Fruit fly (Drosophila melanogaster) Kc167 (cell line): Measurements from ENCODE around the gene CG33489.

Experiments used
- Myc ChIP-seq: fragments of >200 bp; optimal IDR thresholded peaks from 2 replicates; lab custom pipeline; 2017; ENCODE audit warnings: missing external identifiers
- Sin3A ChIP-seq: fragments of >200 bp; optimal IDR thresholded peaks from 2 replicates; lab custom pipeline; 2018; ENCODE audit warnings: missing external identifiers
- h ChIP-seq: fragments of >200 bp; optimal IDR thresholded peaks from 3 replicates; lab custom pipeline; 2018; ENCODE audit warnings: missing external identifiers
- insv ChIP-seq: fragments of >200 bp; optimal IDR thresholded peaks from 3 replicates; lab custom pipeline; 2018; ENCODE audit warnings: missing external identifiers
- psq ChIP-seq: fragments of >200 bp; optimal IDR thresholded peaks from 2 replicates; lab custom pipeline; 2017; ENCODE audit warnings: missing external identifiers
- ttk ChIP-seq: sonication (Bioruptor generic); optimal IDR thresholded peaks from 2 replicates; lab custom pipeline; 2017; ENCODE audit warnings: missing external identifiers

The CG33489 gene

dm6 chr3L:11582097-11582496 lies 5.3 kb upstream of the CG33489 start, which contains the start of gene CG33269:
Gene CG33269, minus strand, starts transcription at chr3L:11582197.
- TF ChIP-seq h (lab: Kevin White, UChicago) (no peak), psq (lab: Kevin White, UChicago) (no peak), insv (lab: Kevin White, UChicago) (no peak), Myc (lab: Kevin White, UChicago) (no peak), Sin3A (lab: Kevin White, UChicago) (no peak), ttk (lab: Kevin White, UChicago) (no peak)

- TF ChIP-seq Myc (lab: Kevin White, UChicago), result no peak
- TF ChIP-seq Sin3A (lab: Kevin White, UChicago), result no peak
- no peak for TF ChIP-seq psq (lab: Kevin White, UChicago)
- TF ChIP-seq h (lab: Kevin White, UChicago), result no peak
- no peak for TF ChIP-seq insv (lab: Kevin White, UChicago)
- TF ChIP-seq ttk (lab: Kevin White, UChicago), result no peak
Observed at dm6 chr3L:11580919-11581318, 4.1 kb upstream of the CG33489 start, which contains the start of gene CG43391. Gene CG43391, minus strand, starts transcription at chr3L:11581019.

dm6 chr3L:11579919-11580318 lies 3.1 kb upstream of the CG33489 start, which contains the start of gene CG43390:
Gene CG43390, minus strand, starts transcription at chr3L:11579950.
- no peak for TF ChIP-seq insv (lab: Kevin White, UChicago)
- TF ChIP-seq Myc (lab: Kevin White, UChicago), result no peak

- TF ChIP-seq insv (lab: Kevin White, UChicago), result no peak
- no peak for TF ChIP-seq ttk (lab: Kevin White, UChicago)
- TF ChIP-seq psq (lab: Kevin White, UChicago), result no peak
Observed at dm6 chr3L:11578847-11579246, 2.0 kb upstream of the CG33489 start.

DNA sequence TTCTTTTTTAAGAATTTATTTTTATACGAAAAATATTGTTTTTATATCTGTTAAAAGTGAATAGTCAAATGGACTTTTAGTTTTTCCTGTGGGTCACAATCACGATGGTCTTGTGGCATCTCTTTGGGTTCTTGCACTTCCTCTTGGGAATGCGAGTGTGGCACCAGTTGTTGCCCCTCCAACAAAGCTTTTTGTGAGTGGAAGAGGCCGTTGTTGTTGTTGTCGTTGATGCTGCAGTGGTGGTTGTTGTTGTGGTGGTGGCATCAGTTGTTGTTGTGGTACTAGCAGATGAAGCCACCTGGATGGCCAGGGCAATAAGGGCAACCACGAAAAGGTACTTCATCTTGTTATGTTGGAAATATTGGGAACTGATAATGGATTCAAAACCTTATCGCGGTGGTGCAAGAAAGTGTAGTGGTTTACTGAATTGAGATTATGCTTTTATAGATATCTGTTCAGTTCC lies 1.4 kb upstream of the CG33489 start, which contains the start of gene CG33270:
Gene CG33270, minus strand, starts transcription at position 413 of the 463 bp plus-strand sequence.
- TF ChIP-seq insv (lab: Kevin White, UChicago), result no peak
- no peak for TF ChIP-seq psq (lab: Kevin White, UChicago)
- no peak for TF ChIP-seq h (lab: Kevin White, UChicago)
- TF ChIP-seq Sin3A (lab: Kevin White, UChicago), result no peak
- no peak for TF ChIP-seq ttk (lab: Kevin White, UChicago)
- no peak for TF ChIP-seq Myc (lab: Kevin White, UChicago)

- no peak for TF ChIP-seq h (lab: Kevin White, UChicago)
- no peak for TF ChIP-seq insv (lab: Kevin White, UChicago)
- no peak for TF ChIP-seq ttk (lab: Kevin White, UChicago)
- no peak for TF ChIP-seq Myc (lab: Kevin White, UChicago)
Observed at dm6 chr3L:11577395-11577794, 551 bp upstream of the CG33489 start, which contains the start of gene CG33271. Gene CG33271, minus strand, starts transcription at chr3L:11577495.

dm6 chr3L:11574563-11574962 lies 2.3 kb downstream of the CG33489 start, which contains the start of gene CG33490:
Gene CG33490, minus strand, starts transcription at chr3L:11574663.
- no peak for TF ChIP-seq psq (lab: Kevin White, UChicago)
- TF ChIP-seq Sin3A (lab: Kevin White, UChicago), result no peak
- TF ChIP-seq h (lab: Kevin White, UChicago), result no peak
- no peak for TF ChIP-seq Myc (lab: Kevin White, UChicago)
- TF ChIP-seq insv (lab: Kevin White, UChicago), result no peak
- no peak for TF ChIP-seq ttk (lab: Kevin White, UChicago)

DNA sequence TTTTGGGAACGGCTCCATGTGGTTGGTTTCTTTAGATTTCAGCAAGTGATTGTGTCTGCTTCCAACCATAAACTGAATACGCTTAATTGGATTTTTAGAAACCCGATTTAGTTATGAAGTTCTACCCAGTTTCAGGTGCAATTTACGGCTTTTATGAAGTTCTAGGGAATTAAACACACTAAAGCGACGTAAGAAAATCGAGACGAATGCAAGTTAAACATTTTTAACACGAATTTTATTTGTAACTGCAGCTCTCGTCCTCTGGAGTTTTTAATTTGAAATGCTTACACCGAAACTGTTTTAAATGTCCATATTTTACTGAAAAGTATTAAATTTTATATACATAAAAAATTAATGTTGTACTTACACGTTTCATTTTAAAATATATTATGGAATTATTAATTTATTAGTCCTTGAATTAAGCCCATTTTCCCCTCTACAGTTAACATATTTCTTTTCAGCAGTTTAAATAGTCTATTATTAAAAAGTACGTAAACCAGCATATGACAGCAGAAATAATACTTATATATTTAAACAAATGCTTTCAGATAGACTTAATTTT lies 12.8 kb downstream of the CG33489 start, which contains the start of the genes CG46412 and CG33267:
Gene CG46412, minus strand, starts transcription at position 101 of the 562 bp plus-strand sequence.
Gene CG33267, plus strand, starts transcription at position 512 of the 562 bp plus-strand sequence.
- TF ChIP-seq Sin3A (lab: Kevin White, UChicago) (no peak), h (lab: Kevin White, UChicago) (no peak), ttk (lab: Kevin White, UChicago) (no peak), insv (lab: Kevin White, UChicago) (no peak), Myc (lab: Kevin White, UChicago) (no peak), psq (lab: Kevin White, UChicago) (no peak)

dm6 chr3L:11561946-11562760 lies 14.7 kb downstream of the CG33489 start, which contains the start of the genes CG7394 and Mob2:
Gene CG7394, plus strand, starts transcription at chr3L:11561996.
Gene Mob2, minus strand, starts transcription at chr3L:11562233.
- TF ChIP-seq ttk (lab: Kevin White, UChicago) (no peak), Myc (lab: Kevin White, UChicago) (no peak), Sin3A (lab: Kevin White, UChicago) (no peak), psq (lab: Kevin White, UChicago) (no peak), h (lab: Kevin White, UChicago) (no peak), insv (lab: Kevin White, UChicago) (no peak)

DNA sequence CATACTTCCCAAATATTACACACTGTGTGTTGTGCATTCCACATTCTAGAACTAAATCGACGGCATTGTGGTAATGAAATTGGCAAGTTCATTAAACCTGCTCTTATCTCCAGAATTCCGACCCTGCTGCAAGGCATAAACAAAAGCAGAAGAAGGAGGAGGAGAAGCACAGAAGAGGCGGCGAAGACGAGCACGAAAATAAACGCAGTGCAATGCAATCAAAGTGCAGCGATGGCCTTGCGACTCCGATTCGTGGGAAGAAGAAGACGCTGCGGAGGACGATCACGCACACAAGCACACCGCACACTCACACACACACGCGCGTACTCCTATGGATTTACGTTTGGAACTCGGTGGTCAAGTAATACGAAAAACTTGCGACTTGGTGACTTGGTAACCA lies 16.0 kb downstream of the CG33489 start:
- no peak for TF ChIP-seq psq (lab: Kevin White, UChicago)
- TF ChIP-seq Myc (lab: Kevin White, UChicago), result no peak
- no peak for TF ChIP-seq ttk (lab: Kevin White, UChicago)
- no peak for TF ChIP-seq Sin3A (lab: Kevin White, UChicago)
- no peak for TF ChIP-seq insv (lab: Kevin White, UChicago)

DNA sequence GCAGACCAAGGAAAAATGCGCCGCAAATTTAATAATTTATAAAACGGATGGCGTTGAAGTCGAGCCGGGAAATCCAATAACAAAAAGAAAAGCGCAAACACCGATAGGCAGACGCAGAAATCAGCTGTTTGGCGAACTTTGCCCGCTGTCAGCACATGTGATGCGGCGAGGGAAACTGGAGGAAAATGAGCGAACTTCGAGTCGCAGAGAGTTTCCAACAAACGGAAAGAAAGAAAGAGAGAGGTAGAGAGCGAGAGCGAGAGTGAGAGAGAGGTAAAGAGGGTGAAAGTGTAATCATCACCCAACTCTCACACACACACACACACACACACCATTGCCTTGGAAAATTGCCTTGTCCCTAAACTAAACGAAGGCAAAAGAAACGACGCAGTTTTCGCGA lies 19.6 kb downstream of the CG33489 start:
- TF ChIP-seq insv (lab: Kevin White, UChicago), result no peak
- no peak for TF ChIP-seq h (lab: Kevin White, UChicago)
- TF ChIP-seq Sin3A (lab: Kevin White, UChicago), result no peak
- TF ChIP-seq Myc (lab: Kevin White, UChicago), result no peak
